Fruit fly (Drosophila melanogaster): Measurements from ENCODE around the gene PIG-P.

PIG-P gene

dm6 chr3R:26104302-26105140, 46.5 kb upstream of the PIG-P start (continued):
- TF ChIP-seq sens (GFP tag) (peak; percentile 80), bab2 (GFP tag; optimal IDR thresholded peaks at IDR 0.05) (peak; percentile 17), fd3F (GFP tag; optimal IDR thresholded peaks at IDR 0.05) (no peak), CG10462 (GFP tag; optimal IDR thresholded peaks at IDR 0.05) (no peak), CG7357 (GFP tag; IDR thresholded peaks at IDR 0.05) (no peak), CG9215 (GFP tag; IDR thresholded peaks at IDR 0.05) (peak; percentile 36; the same call in 1 of the 2 replicates), CG3065 (GFP tag; optimal IDR thresholded peaks at IDR 0.05) (no peak), CG18599 (GFP tag; optimal IDR thresholded peaks at IDR 0.05) (peak; percentile 69), crc (GFP tag; optimal IDR thresholded peaks at IDR 0.05) (no peak), wdn (GFP tag; IDR thresholded peaks at IDR 0.05) (0 out of 2 replicates have a peak, but pooled peaks have one; percentile 35), CG18619 (GFP tag; optimal IDR thresholded peaks at IDR 0.05) (peak; percentile 60), CG42726 (GFP tag; IDR thresholded peaks at IDR 0.05; ENCODE audit: partially characterized antibody) (no peak), HLH4C (GFP tag; IDR thresholded peaks at IDR 0.05; ENCODE audit: partially characterized antibody) (no peak), CG6854 (GFP tag; optimal IDR thresholded peaks at IDR 0.05) (no peak), CG12299 (tag; optimal IDR thresholded peaks at IDR 0.05) (peak; percentile 6), CG15696 (tag; optimal IDR thresholded peaks at IDR 0.05) (peak; percentile 37), CG8281 (tag; optimal IDR thresholded peaks at IDR 0.05) (no peak), HLH54F (GFP tag; optimal IDR thresholded peaks at IDR 0.05) (no peak), CoRest (tag; optimal IDR thresholded peaks at IDR 0.05) (peak; percentile 39), CG7839 (tag; optimal IDR thresholded peaks at IDR 0.05) (peak; percentile 42), kay (GFP tag; optimal IDR thresholded peaks at IDR 0.05) (no peak), yki (optimal IDR thresholded peaks at IDR 0.05) (no peak), inv (GFP tag; IDR thresholded peaks at IDR 0.05; ENCODE audit: partially characterized antibody) (no peak), jigr1 (GFP tag; IDR thresholded peaks at IDR 0.05) (no peak), eve (GFP tag; optimal IDR thresholded peaks at IDR 0.05) (no peak), Dref (GFP tag; IDR thresholded peaks at IDR 0.05) (no peak), stwl (tag; optimal IDR thresholded peaks at IDR 0.05) (peak; percentile 0), ato (GFP tag; IDR thresholded peaks at IDR 0.05; ENCODE audit: partially characterized antibody) (no peak), prd (optimal IDR thresholded peaks at IDR 0.05) (no peak), prd (GFP tag; IDR thresholded peaks at IDR 0.05) (peak; percentile 44; the same call in 1 of the 3 replicates), Lim3 (GFP tag; IDR thresholded peaks at IDR 0.05) (no peak), CG7372 (GFP tag; IDR thresholded peaks at IDR 0.05) (no peak), Gug (GFP tag; IDR thresholded peaks at IDR 0.05) (no peak), Bteb2 (GFP tag; optimal IDR thresholded peaks at IDR 0.05) (peak; percentile 48), nom (GFP tag; optimal IDR thresholded peaks at IDR 0.05) (no peak), CG4730 (GFP tag; IDR thresholded peaks at IDR 0.05) (no peak), fd64A (GFP tag; optimal IDR thresholded peaks at IDR 0.05) (no peak), CG16863 (GFP tag; optimal IDR thresholded peaks at IDR 0.05) (no peak), tio (GFP tag; optimal IDR thresholded peaks at IDR 0.05) (peak; percentile 34), E2f1 (GFP tag; IDR thresholded peaks at IDR 0.05) (no peak), Spps (tag; optimal IDR thresholded peaks at IDR 0.05) (no peak), CG13894 (tag; optimal IDR thresholded peaks at IDR 0.05) (no peak), CG9932 (GFP tag; IDR thresholded peaks at IDR 0.05) (peak; percentile 43; the same call in 1 of the 2 replicates), Camta (GFP tag; optimal IDR thresholded peaks at IDR 0.05) (no peak), Xbp1 (GFP tag; optimal IDR thresholded peaks at IDR 0.05) (no peak), maf-S (GFP tag; optimal IDR thresholded peaks at IDR 0.05) (no peak), CG7928 (GFP tag; optimal IDR thresholded peaks at IDR 0.05) (peak; percentile 27), Poxn (GFP tag; IDR thresholded peaks at IDR 0.05) (no peak), CG17568 (GFP tag; optimal IDR thresholded peaks at IDR 0.05) (no peak), CG2712 (tag; optimal IDR thresholded peaks at IDR 0.05) (peak; percentile 14)

Data from whole organism, embryonic.